Worm (Caenorhabditis elegans): ENCODE results near the gene smg-4.

DNA sequence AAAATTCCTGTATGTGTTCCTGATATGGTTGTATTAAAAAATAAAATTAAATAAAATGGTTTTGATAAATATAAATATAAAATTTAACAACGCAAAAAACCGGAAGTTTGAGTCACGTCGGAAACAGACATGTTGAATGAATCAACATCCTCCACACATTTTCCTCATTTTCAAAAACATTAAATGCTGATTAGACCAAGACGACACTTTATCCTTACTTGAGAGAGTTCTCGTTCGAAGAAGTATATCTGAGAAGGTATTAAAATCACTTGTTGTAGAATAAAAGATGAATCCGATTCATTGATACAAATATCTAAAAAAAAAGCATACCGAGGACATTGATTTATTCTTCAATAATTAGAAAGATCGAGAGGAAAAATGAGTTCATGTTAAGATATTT, 20.7 kb upstream of the smg-4 start:
- TF ChIP-seq ceh-83 (GFP tag; optimal IDR thresholded peaks at IDR 0.05) (no peak), unc-62 (GFP tag; optimal IDR thresholded peaks at IDR 0.05) (no peak), cnd-1 (tag; optimal IDR thresholded peaks at IDR 0.05) (no peak), M03D4.4 (tag; optimal IDR thresholded peaks at IDR 0.05) (no peak), mep-1 (tag; optimal IDR thresholded peaks at IDR 0.05) (no peak), lin-13 (tag; optimal IDR thresholded peaks at IDR 0.05) (no peak), nhr-12 (tag; optimal IDR thresholded peaks at IDR 0.05) (no peak), pha-4 (tag; optimal IDR thresholded peaks at IDR 0.05) (no peak), snpc-4 (tag; optimal IDR thresholded peaks at IDR 0.05) (no peak)
